Fruit fly (Drosophila melanogaster) whole organism, wandering third instar larva: ENCODE data around the gene CG42819.

Source experiments
- Abd-B ChIP-seq: fragments of >200 bp; optimal IDR thresholded peaks from 2 replicates; lab custom pipeline; 2017; ENCODE audit warnings: missing biosample characterization, missing genetic modification characterization
- CG32264 ChIP-seq: fragments of 200-800 bp; sonication (Bioruptor generic); optimal IDR thresholded peaks from 2 replicates; lab custom pipeline; 2016; ENCODE audit warnings: missing biosample characterization, missing genetic modification characterization
- CG9705 ChIP-seq: fragments of 200-800 bp; sonication (Bioruptor generic); optimal IDR thresholded peaks from 2 replicates; lab custom pipeline; 2018; ENCODE audit warnings: missing biosample characterization, mild to moderate bottlenecking, missing genetic modification characterization
- CrebA ChIP-seq: fragments of 200-800 bp; sonication (Bioruptor generic); optimal IDR thresholded peaks from 2 replicates; lab custom pipeline; 2016; ENCODE audit warnings: missing biosample characterization, mild to moderate bottlenecking, missing genetic modification characterization, borderline replicate concordance
- Dfd ChIP-seq: fragments of >200 bp; optimal IDR thresholded peaks from 2 replicates; lab custom pipeline; 2017; ENCODE audit warnings: missing biosample characterization, missing genetic modification characterization
- Dif ChIP-seq: fragments of 200-275, 200-300 bp; sonication (Bioruptor generic); optimal IDR thresholded peaks from 2 replicates; lab custom pipeline; 2018; ENCODE audit warnings: missing biosample characterization, missing genetic modification characterization; ENCODE audit not compliant: partially characterized antibody
- GATAd ChIP-seq: sonication (Bioruptor generic); optimal IDR thresholded peaks from 2 replicates; lab custom pipeline; 2016; ENCODE audit warnings: missing biosample characterization, missing genetic modification characterization
- HLH106 ChIP-seq: fragments of 200-800 bp; optimal IDR thresholded peaks from 3 replicates; lab custom pipeline; 2019; ENCODE audit warnings: missing biosample characterization, mild to moderate bottlenecking, missing genetic modification characterization, moderate library complexity
- Hnf4 ChIP-seq: fragments of 200-800 bp; sonication (Bioruptor generic); optimal IDR thresholded peaks from 2 replicates; lab custom pipeline; 2016; ENCODE audit warnings: missing biosample characterization, mild to moderate bottlenecking, missing genetic modification characterization
- Hr78 ChIP-seq: fragments of >200 bp; optimal IDR thresholded peaks from 2 replicates; lab custom pipeline; 2017; ENCODE audit warnings: missing biosample characterization, missing genetic modification characterization
- Hr83 ChIP-seq: fragments of 200-300 bp; sonication (Bioruptor generic); optimal IDR thresholded peaks from 2 replicates; lab custom pipeline; 2016; ENCODE audit warnings: missing biosample characterization, mild to moderate bottlenecking, missing genetic modification characterization, moderate library complexity; ENCODE audit not compliant: poor library complexity, severe bottlenecking
- Jra ChIP-seq: sonication (Bioruptor generic); optimal IDR thresholded peaks from 2 replicates; lab custom pipeline; 2016; ENCODE audit warnings: missing biosample characterization, missing genetic modification characterization
- Mio ChIP-seq: sonication (Bioruptor generic); optimal IDR thresholded peaks from 2 replicates; lab custom pipeline; 2016; ENCODE audit warnings: missing biosample characterization, missing genetic modification characterization
- Myc ChIP-seq: fragments of >200 bp; optimal IDR thresholded peaks from 2 replicates; lab custom pipeline; 2017
- N ChIP-seq: fragments of >200 bp; optimal IDR thresholded peaks from 2 replicates; lab custom pipeline; 2018; ENCODE audit warnings: missing biosample characterization, missing external identifiers, missing genetic modification characterization
- OdsH ChIP-seq: fragments of 200-800 bp; sonication (Bioruptor generic); optimal IDR thresholded peaks from 2 replicates; lab custom pipeline; 2016; ENCODE audit warnings: missing biosample characterization, mild to moderate bottlenecking, missing genetic modification characterization
- Rel ChIP-seq, 2 experiments: fragments of 200-800 bp; sonication (Bioruptor generic) in 1 of 2; optimal IDR thresholded peaks; 2 replicates in 1 of 2; 3 replicates in 1 of 2; lab custom pipeline; 2016 to 2019; ENCODE audit warnings: mild to moderate bottlenecking in 2 of 2, missing biosample characterization in 2 of 2, missing genetic modification characterization in 2 of 2, moderate library complexity in 1 of 2
- Sp1 ChIP-seq: fragments of 200-800 bp; sonication (Bioruptor generic); optimal IDR thresholded peaks from 3 replicates; lab custom pipeline; 2019; ENCODE audit warnings: missing biosample characterization, mild to moderate bottlenecking, missing genetic modification characterization, moderate library complexity
- Vsx2 ChIP-seq: fragments of 200-300, 225-300 bp; sonication (Bioruptor generic); optimal IDR thresholded peaks from 2 replicates; lab custom pipeline; 2018; ENCODE audit warnings: missing biosample characterization, missing genetic modification characterization; ENCODE audit not compliant: partially characterized antibody
- br ChIP-seq: fragments of 200-800 bp; sonication (Bioruptor generic); optimal IDR thresholded peaks from 2 replicates; lab custom pipeline; 2016; ENCODE audit warnings: missing biosample characterization, missing genetic modification characterization
- brk ChIP-seq: fragments of 200-800 bp; sonication (Bioruptor generic); optimal IDR thresholded peaks from 2 replicates; lab custom pipeline; 2016; ENCODE audit warnings: missing biosample characterization, mild to moderate bottlenecking, missing genetic modification characterization
- dl ChIP-seq, 2 experiments: fragments of 175-275, 200-275 bp in 1 of 2; fragments of 200-275 bp in 1 of 2; sonication (Bioruptor generic); optimal IDR thresholded peaks; lab custom pipeline; 2018; ENCODE audit warnings: mild to moderate bottlenecking in 2 of 2, missing biosample characterization in 2 of 2, missing genetic modification characterization in 2 of 2, moderate library complexity in 2 of 2; ENCODE audit not compliant: partially characterized antibody in 2 of 2, insufficient read depth in 1 of 2
- dmrt93B ChIP-seq: fragments of 200-800 bp; sonication (Bioruptor generic); optimal IDR thresholded peaks from 2 replicates; lab custom pipeline; 2018; ENCODE audit warnings: missing biosample characterization, mild to moderate bottlenecking, missing genetic modification characterization
- dsf ChIP-seq: sonication (Bioruptor generic); optimal IDR thresholded peaks from 2 replicates; lab custom pipeline; 2016; ENCODE audit warnings: missing biosample characterization, missing genetic modification characterization, borderline replicate concordance
- ey ChIP-seq: fragments of 200-800 bp; sonication (Bioruptor generic); optimal IDR thresholded peaks from 2 replicates; lab custom pipeline; 2016; ENCODE audit warnings: missing biosample characterization, missing genetic modification characterization
- foxo ChIP-seq, 2 experiments: fragments of 200-800 bp; sonication (Bioruptor generic); optimal IDR thresholded peaks; 2 replicates in 1 of 2; 3 replicates in 1 of 2; lab custom pipeline; 2016 to 2017; ENCODE audit warnings: missing biosample characterization in 2 of 2, missing genetic modification characterization in 2 of 2
- fru ChIP-seq: fragments of 200-800 bp; sonication (Bioruptor generic); optimal IDR thresholded peaks from 3 replicates; lab custom pipeline; 2016; ENCODE audit warnings: missing biosample characterization, mild to moderate bottlenecking, missing genetic modification characterization
- h ChIP-seq: fragments of 200-800 bp; sonication (Bioruptor generic); optimal IDR thresholded peaks from 3 replicates; lab custom pipeline; 2016; ENCODE audit warnings: missing biosample characterization, mild to moderate bottlenecking, missing genetic modification characterization
- jim ChIP-seq: fragments of 175-275, 200-325 bp; sonication (Bioruptor generic); optimal IDR thresholded peaks from 2 replicates; lab custom pipeline; 2016; ENCODE audit warnings: missing biosample characterization, mild to moderate bottlenecking, missing genetic modification characterization
- lola ChIP-seq: fragments of >200 bp; optimal IDR thresholded peaks from 2 replicates; lab custom pipeline; 2017; ENCODE audit warnings: missing biosample characterization, missing genetic modification characterization
- pan ChIP-seq: fragments of >200 bp; optimal IDR thresholded peaks from 2 replicates; lab custom pipeline; 2017
- psq ChIP-seq: fragments of 200-800 bp; sonication (Bioruptor generic); optimal IDR thresholded peaks from 3 replicates; lab custom pipeline; 2017; ENCODE audit warnings: missing biosample characterization, mild to moderate bottlenecking, missing genetic modification characterization, moderate library complexity
- rgr ChIP-seq: fragments of 200-800 bp; sonication (Bioruptor generic); optimal IDR thresholded peaks from 3 replicates; lab custom pipeline; 2016; ENCODE audit warnings: missing biosample characterization, mild to moderate bottlenecking, missing genetic modification characterization
- sage ChIP-seq: fragments of 200-800 bp; sonication (Bioruptor generic); optimal IDR thresholded peaks from 2 replicates; lab custom pipeline; 2016; ENCODE audit warnings: missing biosample characterization, mild to moderate bottlenecking, missing genetic modification characterization
- sv ChIP-seq: fragments of 200-800 bp; sonication (Bioruptor generic); optimal IDR thresholded peaks from 3 replicates; lab custom pipeline; 2016; ENCODE audit warnings: missing biosample characterization, missing genetic modification characterization
- tai ChIP-seq: sonication (Bioruptor generic); optimal IDR thresholded peaks from 2 replicates; lab custom pipeline; 2016; ENCODE audit warnings: missing biosample characterization, missing genetic modification characterization
- usp ChIP-seq: fragments of >200 bp; optimal IDR thresholded peaks from 2 replicates; lab custom pipeline; 2017; ENCODE audit warnings: missing biosample characterization, missing genetic modification characterization
- woc ChIP-seq: sonication (Bioruptor generic); optimal IDR thresholded peaks from 2 replicates; lab custom pipeline; 2016; ENCODE audit warnings: missing biosample characterization, mild to moderate bottlenecking, missing genetic modification characterization

Gene CG42819

dm6 chr2L:8382646-8383045, 6.5 kb downstream of the CG42819 start, which contains the start of the genes CG13392 and Rcd4:
TSS of gene CG13392 (minus strand) at chr2L:8382807.
TSS of gene Rcd4 (plus strand) at chr2L:8382861.
- peak; percentile 84 for TF ChIP-seq brk (GFP tag; lab: Kevin White, UChicago)
- TF ChIP-seq pan (lab: Kevin White, UChicago): no peak
- TF ChIP-seq N: no peak
- TF ChIP-seq foxo (GFP tag; optimal IDR thresholded peaks at IDR 0.05; lab: Kevin White, UChicago): peak; percentile 24 to 88
- TF ChIP-seq CG32264: peak; percentile 49
- TF ChIP-seq dmrt93B (GFP tag; lab: Kevin White, UChicago): peak; percentile 26
- TF ChIP-seq Hr83 (GFP tag; lab: Kevin White, UChicago): peak; percentile 94
- TF ChIP-seq Rel (GFP tag; optimal IDR thresholded peaks at IDR 0.05; lab: Kevin White, UChicago): no peak
- TF ChIP-seq Rel (tag; optimal IDR thresholded peaks at IDR 0.05; lab: Kevin White, UChicago): peak; percentile 76
- TF ChIP-seq br (GFP tag; lab: Kevin White, UChicago): peak; percentile 85
- TF ChIP-seq usp (GFP tag; lab: Kevin White, UChicago): no peak
- no peak for TF ChIP-seq CrebA
- no peak for TF ChIP-seq Dfd (GFP tag; lab: Kevin White, UChicago)
- TF ChIP-seq Hr78 (GFP tag; lab: Kevin White, UChicago): no peak
- TF ChIP-seq Mio (GFP tag; lab: Kevin White, UChicago): peak; percentile 23
- TF ChIP-seq dsf (GFP tag; lab: Kevin White, UChicago): peak; percentile 30
- TF ChIP-seq Vsx2: no peak
- TF ChIP-seq CG9705 (GFP tag; lab: Kevin White, UChicago): peak; percentile 37
- TF ChIP-seq h (GFP tag; lab: Kevin White, UChicago): peak; percentile 87
- TF ChIP-seq psq (GFP tag; lab: Kevin White, UChicago): peak; percentile 70
- TF ChIP-seq fru: peak; percentile 90
- peak; percentile 92 for TF ChIP-seq Hnf4 (GFP tag; lab: Kevin White, UChicago)
- no peak for TF ChIP-seq dl (GFP tag; optimal IDR thresholded peaks at IDR 0.05; lab: Kevin White, UChicago; ENCODE audit: insufficient read depth in 1 of 2, partially characterized antibody in 2 of 2)
- peak; percentile 73 for TF ChIP-seq ey (GFP tag; lab: Kevin White, UChicago)
- no peak for TF ChIP-seq GATAd (GFP tag; lab: Kevin White, UChicago)
- TF ChIP-seq Dif: no peak
- peak; percentile 83 for TF ChIP-seq Jra (GFP tag; lab: Kevin White, UChicago)
- no peak for TF ChIP-seq tai (GFP tag; lab: Kevin White, UChicago)
- peak; percentile 71 for TF ChIP-seq sv (GFP tag; lab: Kevin White, UChicago)
- peak; percentile 64 for TF ChIP-seq Sp1
- TF ChIP-seq OdsH (GFP tag; lab: Kevin White, UChicago): peak; percentile 74
- peak; percentile 68 for TF ChIP-seq HLH106
- peak; percentile 46 for TF ChIP-seq Myc (lab: Kevin White, UChicago)
- TF ChIP-seq lola: no peak
- TF ChIP-seq rgr (GFP tag; lab: Kevin White, UChicago): peak; percentile 90
- peak; percentile 46 for TF ChIP-seq sage
- TF ChIP-seq jim: peak; percentile 36
- no peak for TF ChIP-seq Abd-B (GFP tag; lab: Kevin White, UChicago)
- TF ChIP-seq woc (GFP tag; lab: Kevin White, UChicago): peak; percentile 45

- TF ChIP-seq HLH106 (peak; percentile 53), Jra (GFP tag; lab: Kevin White, UChicago) (peak; percentile 31), Hnf4 (GFP tag; lab: Kevin White, UChicago) (peak; percentile 76), Sp1 (peak; percentile 56), foxo (GFP tag; optimal IDR thresholded peaks at IDR 0.05; lab: Kevin White, UChicago) (peak in 1 of 2 experiments; percentile 66), dmrt93B (GFP tag; lab: Kevin White, UChicago) (no peak), dl (GFP tag; optimal IDR thresholded peaks at IDR 0.05; lab: Kevin White, UChicago; ENCODE audit: insufficient read depth in 1 of 2, partially characterized antibody in 2 of 2) (no peak), woc (GFP tag; lab: Kevin White, UChicago) (peak; percentile 57), sage (peak; percentile 70), dsf (GFP tag; lab: Kevin White, UChicago) (peak; percentile 15), GATAd (GFP tag; lab: Kevin White, UChicago) (no peak), CG9705 (GFP tag; lab: Kevin White, UChicago) (peak; percentile 40), fru (peak; percentile 63), Mio (GFP tag; lab: Kevin White, UChicago) (no peak), pan (lab: Kevin White, UChicago) (no peak), brk (GFP tag; lab: Kevin White, UChicago) (peak; percentile 65), Myc (lab: Kevin White, UChicago) (no peak), N (no peak), rgr (GFP tag; lab: Kevin White, UChicago) (peak; percentile 69), OdsH (GFP tag; lab: Kevin White, UChicago) (peak; percentile 57), CG32264 (no peak), usp (GFP tag; lab: Kevin White, UChicago) (no peak), Abd-B (GFP tag; lab: Kevin White, UChicago) (no peak), Hr83 (GFP tag; lab: Kevin White, UChicago) (no peak), Rel (GFP tag; optimal IDR thresholded peaks at IDR 0.05; lab: Kevin White, UChicago) (no peak), Rel (tag; optimal IDR thresholded peaks at IDR 0.05; lab: Kevin White, UChicago) (peak; percentile 24), Dfd (GFP tag; lab: Kevin White, UChicago) (no peak), ey (GFP tag; lab: Kevin White, UChicago) (peak; percentile 42), h (GFP tag; lab: Kevin White, UChicago) (peak; percentile 76), psq (GFP tag; lab: Kevin White, UChicago) (peak; percentile 52), sv (GFP tag; lab: Kevin White, UChicago) (peak; percentile 30), br (GFP tag; lab: Kevin White, UChicago) (peak; percentile 42)
Observed at dm6 chr2L:8381508-8382036, 7.6 kb downstream of the CG42819 start, which contains the start of gene AlaRS. TSS of gene AlaRS (minus strand) at chr2L:8381764.
